Worm (Caenorhabditis elegans): ENCODE measurements around the gene pcdr-1.

The pcdr-1 gene

ce11 chrX:15706108-15706676 lies 39.6 kb downstream of the pcdr-1 start:
- TF ChIP-seq hlh-11 (tag; optimal IDR thresholded peaks at IDR 0.05) (peak; percentile 76), dve-1 (tag; optimal IDR thresholded peaks at IDR 0.05; ENCODE audit: insufficient read depth) (peak; percentile 20), nhr-48 (tag; optimal IDR thresholded peaks at IDR 0.05) (peak; percentile 98), dmd-6 (GFP tag; IDR thresholded peaks at IDR 0.05) (peak; percentile 63), ceh-32 (tag; optimal IDR thresholded peaks at IDR 0.05; ENCODE audit: poor library complexity) (no peak), mep-1 (tag; optimal IDR thresholded peaks at IDR 0.05) (peak; percentile 25), Y105C5A.15 (GFP tag; IDR thresholded peaks at IDR 0.05) (no peak), nhr-28 (tag; optimal IDR thresholded peaks at IDR 0.05) (peak; percentile 57), tra-1 (GFP tag; IDR thresholded peaks at IDR 0.05) (peak; percentile 53), mdl-1 (tag; optimal IDR thresholded peaks at IDR 0.05) (peak in 1 of 2 experiments; percentile 60), R02D3.7 (tag; optimal IDR thresholded peaks at IDR 0.05) (no peak), cey-2 (tag; optimal IDR thresholded peaks at IDR 0.05; ENCODE audit: borderline replicate concordance, insufficient read depth) (peak; percentile 25), nhr-102 (tag; optimal IDR thresholded peaks at IDR 0.05) (no peak), aha-1 (tag) (peak; percentile 50), nhr-77 (tag; optimal IDR thresholded peaks at IDR 0.05) (peak; percentile 17), hlh-30 (tag; optimal IDR thresholded peaks at IDR 0.05; ENCODE audit: insufficient read depth) (peak; percentile 78), mxl-3 (GFP tag; optimal IDR thresholded peaks at IDR 0.05) (peak; percentile 60), zfp-3 (GFP tag; conservative IDR thresholded peaks at IDR 0.05) (no peak), gei-8 (GFP tag; optimal IDR thresholded peaks at IDR 0.05) (peak; percentile 59), lsy-2 (tag; optimal IDR thresholded peaks at IDR 0.05) (peak in 1 of 2 experiments; percentile 18)

- TF ChIP-seq F26F4.8 (GFP tag; conservative IDR thresholded peaks at IDR 0.05) (no peak), F10B5.3 (tag; optimal IDR thresholded peaks at IDR 0.05) (peak; percentile 20), cey-2 (tag; optimal IDR thresholded peaks at IDR 0.05; ENCODE audit: borderline replicate concordance, insufficient read depth) (no peak), hif-1 (tag; optimal IDR thresholded peaks at IDR 0.05) (peak in 1 of 2 experiments; percentile 77), pqm-1 (tag; optimal IDR thresholded peaks at IDR 0.05) (no peak), mes-2 (tag; optimal IDR thresholded peaks at IDR 0.05; ENCODE audit: poor library complexity, severe bottlenecking) (peak; percentile 55), egl-27 (tag; optimal IDR thresholded peaks at IDR 0.05) (no peak), Y48G9A.11 (GFP tag; IDR thresholded peaks at IDR 0.05) (no peak), snpc-1.2 (GFP tag; IDR thresholded peaks at IDR 0.05) (no peak), nhr-11 (tag; optimal IDR thresholded peaks at IDR 0.05) (peak; percentile 76), Y105C5A.15 (GFP tag; IDR thresholded peaks at IDR 0.05) (no peak), F49E8.2 (tag; optimal IDR thresholded peaks at IDR 0.05; ENCODE audit: borderline replicate concordance) (no peak), pha-4 (GFP tag; IDR thresholded peaks at IDR 0.05) (peak; percentile 83), pha-4 (tag; optimal IDR thresholded peaks at IDR 0.05) (peak; percentile 3), set-16 (GFP tag; IDR thresholded peaks at IDR 0.05) (peak; percentile 92), R02D3.7 (tag; optimal IDR thresholded peaks at IDR 0.05) (no peak), tra-1 (GFP tag; IDR thresholded peaks at IDR 0.05) (peak; percentile 84), rbr-2 (tag; optimal IDR thresholded peaks at IDR 0.05) (peak; percentile 90), madf-9 (GFP tag; conservative IDR thresholded peaks at IDR 0.05) (0 out of 2 replicates have a peak, but pooled peaks have one; percentile 35), ztf-11 (tag; optimal IDR thresholded peaks at IDR 0.05) (no peak), T20F7.1 (GFP tag; optimal IDR thresholded peaks at IDR 0.05) (peak; percentile 53), madf-5 (GFP tag; IDR thresholded peaks at IDR 0.05) (no peak), gei-8 (GFP tag; optimal IDR thresholded peaks at IDR 0.05) (peak; percentile 54), ctbp-1 (GFP tag; IDR thresholded peaks at IDR 0.05) (peak; percentile 92), D1046.2 (GFP tag; IDR thresholded peaks at IDR 0.05) (no peak), mdl-1 (tag; optimal IDR thresholded peaks at IDR 0.05) (peak; percentile 67 to 95), arid-1 (GFP tag; conservative IDR thresholded peaks at IDR 0.05) (peak; percentile 73), ZK337.2 (GFP tag; IDR thresholded peaks at IDR 0.05) (no peak), ceh-62 (tag; optimal IDR thresholded peaks at IDR 0.05) (no peak), fkh-10 (GFP tag; optimal IDR thresholded peaks at IDR 0.05) (peak; percentile 84), nhr-111 (GFP tag; optimal IDR thresholded peaks at IDR 0.05) (no peak), dmd-6 (GFP tag; IDR thresholded peaks at IDR 0.05) (peak; percentile 95), nhr-28 (tag; optimal IDR thresholded peaks at IDR 0.05) (peak; percentile 51), F37D6.2 (tag; optimal IDR thresholded peaks at IDR 0.05) (peak; percentile 46), lin-38 (GFP tag; IDR thresholded peaks at IDR 0.05) (peak; percentile 34)
These were observed 40.9 kb downstream of the pcdr-1 start for ce11 chrX:15707366-15707892.
